Fruit fly (Drosophila melanogaster): ENCODE data around the gene Tmtc4.

DNA sequence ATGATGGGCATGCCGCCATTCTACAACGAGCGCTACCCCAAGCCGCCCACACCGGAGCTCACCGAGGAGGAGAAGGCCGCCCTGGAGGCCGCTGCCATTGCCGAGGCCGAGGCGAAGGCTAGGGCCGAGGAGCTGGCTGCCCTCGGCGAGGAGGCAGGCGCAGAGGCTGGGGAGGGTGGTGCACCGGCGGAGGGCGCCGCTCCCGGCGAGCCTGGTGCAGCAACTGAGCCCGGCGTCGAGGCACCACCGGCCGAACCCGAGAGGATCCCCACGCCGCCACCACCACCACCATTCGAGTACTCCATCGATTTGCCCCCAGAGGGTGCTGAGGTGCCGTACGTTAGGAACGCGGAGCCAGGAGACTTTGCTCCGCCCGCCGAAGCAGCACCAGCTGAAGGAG is 45.8 kb upstream of the Tmtc4 start:
- TF ChIP-seq usp (GFP tag; optimal IDR thresholded peaks at IDR 0.05) (no peak), pan (optimal IDR thresholded peaks at IDR 0.05) (no peak), psq (optimal IDR thresholded peaks at IDR 0.05) (no peak)
